Fruit fly (Drosophila melanogaster) whole organism, embryonic: Measurements from ENCODE around the gene Idi.

Experiments
- Ada2b ChIP-seq: fragments of 200-800 bp; sonication (Bioruptor generic); IDR thresholded peaks from 2 replicates; pipeline ENCODE4 v1.3.6; 2022; ENCODE audit warnings: missing biosample characterization, missing genetic modification characterization
- Awh ChIP-seq: fragments of 200-800 bp; sonication (Bioruptor generic); IDR thresholded peaks from 2 replicates; pipeline ENCODE4, ENCODE4 v1.3.6; 2022; ENCODE audit warnings: missing biosample characterization, missing genetic modification characterization
- CG11695 ChIP-seq: fragments of 200-800 bp; sonication (Bioruptor generic); IDR thresholded peaks from 3 replicates; pipeline ENCODE4 v1.3.6; 2022; ENCODE audit warnings: missing biosample characterization, missing genetic modification characterization
- CG11723 ChIP-seq: fragments of 200-800 bp; sonication (Bioruptor generic); optimal IDR thresholded peaks from 2 replicates; lab custom pipeline; 2017; ENCODE audit warnings: missing biosample characterization, mild to moderate bottlenecking, missing genetic modification characterization
- CG12155 ChIP-seq: fragments of 200-800 bp; sonication (Bioruptor generic); optimal IDR thresholded peaks from 3 replicates; lab custom pipeline; 2016; ENCODE audit warnings: missing biosample characterization, missing genetic modification characterization
- CG12659 ChIP-seq: fragments of 200-800 bp; sonication (Bioruptor generic); optimal IDR thresholded peaks from 3 replicates; lab custom pipeline; 2017; ENCODE audit warnings: mild to moderate bottlenecking, missing biosample characterization, missing genetic modification reagents, missing genetic modification characterization
- CG13123 ChIP-seq: fragments of 200-800 bp; sonication (Bioruptor generic); optimal IDR thresholded peaks from 2 replicates; lab custom pipeline; 2016; ENCODE audit warnings: missing biosample characterization, missing genetic modification characterization
- CG13287 ChIP-seq: fragments of 200-800 bp; sonication (Bioruptor generic); IDR thresholded peaks from 2 replicates; pipeline ENCODE4 v1.3.6; 2022; ENCODE audit warnings: missing biosample characterization, missing genetic modification characterization; ENCODE audit not compliant: partially characterized antibody
- CG13624 ChIP-seq: fragments of 200-800 bp; sonication (Bioruptor generic); optimal IDR thresholded peaks from 2 replicates; lab custom pipeline; 2016; ENCODE audit warnings: missing biosample characterization, missing genetic modification characterization
- CG1529 ChIP-seq: fragments of 200-800 bp; sonication (Bioruptor generic); optimal IDR thresholded peaks from 3 replicates; lab custom pipeline; 2018; ENCODE audit warnings: missing biosample characterization, missing genetic modification characterization
- CG15601 ChIP-seq: fragments of 200-800 bp; sonication (Bioruptor generic); optimal IDR thresholded peaks from 3 replicates; lab custom pipeline; 2019; ENCODE audit warnings: missing biosample characterization, mild to moderate bottlenecking, missing genetic modification characterization, moderate library complexity
- CG17912 ChIP-seq: fragments of 200-800 bp; sonication (Bioruptor generic); optimal IDR thresholded peaks from 2 replicates; lab custom pipeline; 2018; ENCODE audit warnings: missing biosample characterization, mild to moderate bottlenecking, missing genetic modification characterization
- CG2116 ChIP-seq: fragments of 200-800 bp; sonication (Bioruptor generic); optimal IDR thresholded peaks from 3 replicates; lab custom pipeline; 2018; ENCODE audit warnings: missing biosample characterization, mild to moderate bottlenecking, missing genetic modification characterization
- CG30020 ChIP-seq: fragments of 200-800 bp; optimal IDR thresholded peaks from 2 replicates; lab custom pipeline; 2019; ENCODE audit warnings: missing biosample characterization, mild to moderate bottlenecking, missing genetic modification characterization, moderate library complexity
- CG30431 ChIP-seq: fragments of 200-800 bp; sonication (Bioruptor generic); optimal IDR thresholded peaks from 2 replicates; lab custom pipeline; 2017; ENCODE audit warnings: missing biosample characterization, missing genetic modification characterization
- CG3726 ChIP-seq: fragments of 200-800 bp; sonication (Bioruptor generic); IDR thresholded peaks from 3 replicates; pipeline ENCODE4, ENCODE4 v1.3.6; 2022; ENCODE audit warnings: missing biosample characterization, missing genetic modification characterization
- CG5245 ChIP-seq: fragments of 200-800 bp; sonication (Bioruptor generic); optimal IDR thresholded peaks from 3 replicates; lab custom pipeline; 2016; ENCODE audit warnings: missing biosample characterization, missing genetic modification characterization
- CG8281 ChIP-seq: fragments of 200-800 bp; sonication (Bioruptor generic); optimal IDR thresholded peaks from 2 replicates; lab custom pipeline; 2018; ENCODE audit warnings: missing biosample characterization, mild to moderate bottlenecking, missing genetic modification characterization, moderate library complexity
- CG8924 ChIP-seq: fragments of 200-800 bp; optimal IDR thresholded peaks from 3 replicates; lab custom pipeline; 2019; ENCODE audit warnings: missing biosample characterization, mild to moderate bottlenecking, missing genetic modification characterization, moderate library complexity
- CrebB ChIP-seq: fragments of 200-800 bp; sonication (Bioruptor generic); optimal IDR thresholded peaks from 3 replicates; lab custom pipeline; 2018; ENCODE audit warnings: missing biosample characterization, mild to moderate bottlenecking, missing genetic modification characterization
- Fer2 ChIP-seq: fragments of 200-800 bp; sonication (Bioruptor generic); optimal IDR thresholded peaks from 2 replicates; lab custom pipeline; 2018; ENCODE audit warnings: missing biosample characterization, mild to moderate bottlenecking, missing genetic modification characterization, moderate library complexity
- H2.0 ChIP-seq: fragments of 200-800 bp; sonication (Bioruptor generic); IDR thresholded peaks from 2 replicates; pipeline ENCODE4 v1.3.6; 2022; ENCODE audit warnings: missing biosample characterization, missing genetic modification characterization
- HHEX ChIP-seq: fragments of 200-800 bp; sonication (Bioruptor generic); optimal IDR thresholded peaks from 3 replicates; lab custom pipeline; 2017; ENCODE audit warnings: missing biosample characterization, mild to moderate bottlenecking, missing genetic modification characterization, missing genetic modification reagents
- Hr78 ChIP-seq, 2 experiments: fragments of 200-800 bp in 1 of 2; fragments of >200 bp in 1 of 2; sonication (Bioruptor generic) in 1 of 2; optimal IDR thresholded peaks; 2 replicates each; lab custom pipeline; 2017 to 2019; ENCODE audit warnings: missing biosample characterization in 2 of 2, missing genetic modification characterization in 2 of 2, mild to moderate bottlenecking in 1 of 2, moderate library complexity in 1 of 2
- Lhr ChIP-seq: fragments of 200-800 bp; sonication (Bioruptor generic); optimal IDR thresholded peaks from 3 replicates; lab custom pipeline; 2017; ENCODE audit warnings: mild to moderate bottlenecking, missing biosample characterization, missing genetic modification reagents, missing genetic modification characterization
- Max ChIP-seq: fragments of 200-800 bp; sonication (Bioruptor generic); optimal IDR thresholded peaks from 2 replicates; lab custom pipeline; 2016; ENCODE audit warnings: missing biosample characterization, mild to moderate bottlenecking, missing genetic modification characterization
- NC2β ChIP-seq: fragments of 200-800 bp; sonication (Bioruptor generic); optimal IDR thresholded peaks from 2 replicates; lab custom pipeline; 2016; ENCODE audit warnings: missing biosample characterization, missing genetic modification characterization
- Opbp ChIP-seq: fragments of 200-800 bp; sonication (Bioruptor generic); IDR thresholded peaks from 3 replicates; pipeline ENCODE4 v1.3.6; 2022; ENCODE audit warnings: missing biosample characterization, missing genetic modification characterization; ENCODE audit not compliant: partially characterized antibody
- Poxn ChIP-seq: fragments of 200-800 bp; sonication (Bioruptor generic); IDR thresholded peaks from 2 replicates; pipeline ENCODE4 v1.3.6; 2022; ENCODE audit warnings: missing biosample characterization, missing genetic modification characterization
- Ssrp ChIP-seq: fragments of 200-800 bp; sonication (Bioruptor generic); optimal IDR thresholded peaks from 2 replicates; lab custom pipeline; 2018; ENCODE audit warnings: missing biosample characterization, mild to moderate bottlenecking, missing genetic modification characterization, moderate library complexity
- Stat92E ChIP-seq, 3 experiments: fragments of >200 bp in 2 of 3; fragments of 200-800 bp in 1 of 3; sonication (Bioruptor generic) in 1 of 3; optimal IDR thresholded peaks; 2 replicates each; lab custom pipeline; 2017 to 2019; ENCODE audit warnings: missing biosample characterization in 3 of 3, missing genetic modification characterization in 3 of 3, mild to moderate bottlenecking in 1 of 3, moderate library complexity in 1 of 3
- Usf ChIP-seq: fragments of 200-800 bp; sonication (Bioruptor generic); optimal IDR thresholded peaks from 2 replicates; lab custom pipeline; 2017; ENCODE audit warnings: missing genotype, missing biosample characterization, missing genetic modification characterization
- abd-A ChIP-seq: fragments of 200-800 bp; sonication (Bioruptor generic); optimal IDR thresholded peaks from 3 replicates; lab custom pipeline; 2019; ENCODE audit warnings: missing biosample characterization, mild to moderate bottlenecking, missing genetic modification characterization, moderate library complexity
- aop ChIP-seq: fragments of 200-800 bp; sonication (Bioruptor generic); IDR thresholded peaks from 2 replicates; pipeline ENCODE4 v1.3.6; 2022; ENCODE audit warnings: missing biosample characterization, missing genetic modification characterization
- bcd ChIP-seq: fragments of 200-800 bp; sonication (Bioruptor generic); optimal IDR thresholded peaks from 2 replicates; lab custom pipeline; 2017; ENCODE audit warnings: missing biosample characterization, mild to moderate bottlenecking, missing genetic modification characterization
- bsh ChIP-seq, 2 experiments: fragments of 200-800 bp; sonication (Bioruptor generic); optimal IDR thresholded peaks; 2 replicates each; lab custom pipeline; 2017 to 2018; ENCODE audit warnings: mild to moderate bottlenecking in 2 of 2, missing biosample characterization in 2 of 2, missing genetic modification characterization in 2 of 2, moderate library complexity in 1 of 2
- chif ChIP-seq, 2 experiments: fragments of 200-800 bp; sonication (Bioruptor generic); optimal IDR thresholded peaks; 3 replicates each; lab custom pipeline; 2016; ENCODE audit warnings: missing biosample characterization in 2 of 2, missing genetic modification characterization in 2 of 2
- croc ChIP-seq: fragments of 200-800 bp; sonication (Bioruptor generic); conservative IDR thresholded peaks from 3 replicates; pipeline ENCODE4 v1.3.6; 2022; ENCODE audit warnings: missing biosample characterization, missing genetic modification characterization
- crp ChIP-seq, 2 experiments: fragments of 200-800 bp; sonication (Bioruptor generic); optimal IDR thresholded peaks; 2 replicates in 1 of 2; 3 replicates in 1 of 2; lab custom pipeline; 2017; ENCODE audit warnings: missing biosample characterization in 2 of 2, missing genetic modification characterization in 2 of 2, mild to moderate bottlenecking in 1 of 2, moderate library complexity in 1 of 2
- dm ChIP-seq: fragments of 200-800 bp; sonication (Bioruptor generic); optimal IDR thresholded peaks from 3 replicates; lab custom pipeline; 2016; ENCODE audit warnings: missing biosample characterization, missing genetic modification characterization
- dmrt11E ChIP-seq: fragments of 200-800 bp; sonication (Bioruptor generic); optimal IDR thresholded peaks from 3 replicates; lab custom pipeline; 2018; ENCODE audit warnings: missing biosample characterization, mild to moderate bottlenecking, missing genetic modification characterization, moderate library complexity
- dpn ChIP-seq, 2 experiments: fragments of 200-800 bp; sonication (Bioruptor generic); optimal IDR thresholded peaks; 3 replicates each; lab custom pipeline; 2016; ENCODE audit warnings: missing biosample characterization in 2 of 2, missing genetic modification characterization in 2 of 2
- ewg ChIP-seq: fragments of 200-800 bp; sonication (Bioruptor generic); optimal IDR thresholded peaks from 3 replicates; lab custom pipeline; 2017; ENCODE audit warnings: mild to moderate bottlenecking, missing biosample characterization, missing genetic modification reagents, missing genetic modification characterization
- ftz-f1 ChIP-seq: fragments of 200-800 bp; sonication (Bioruptor generic); optimal IDR thresholded peaks from 2 replicates; lab custom pipeline; 2016; ENCODE audit warnings: missing biosample characterization, missing genetic modification characterization
- hth ChIP-seq: fragments of >200 bp; optimal IDR thresholded peaks from 2 replicates; lab custom pipeline; 2017; ENCODE audit warnings: inconsistent platforms
- jing ChIP-seq: fragments of 200-800 bp; sonication (Bioruptor generic); optimal IDR thresholded peaks from 2 replicates; lab custom pipeline; 2018; ENCODE audit warnings: missing biosample characterization, mild to moderate bottlenecking, missing genetic modification characterization
- maf-S ChIP-seq: fragments of 200-800 bp; sonication (Bioruptor generic); optimal IDR thresholded peaks from 2 replicates; lab custom pipeline; 2016; ENCODE audit warnings: missing biosample characterization, missing genetic modification characterization
- onecut ChIP-seq: fragments of 200-800 bp; sonication (Bioruptor generic); IDR thresholded peaks from 2 replicates; pipeline ENCODE4 v1.3.6; 2022; ENCODE audit warnings: missing biosample characterization, missing genetic modification characterization
- ttk ChIP-seq: fragments of 200-800 bp; sonication (Bioruptor generic); IDR thresholded peaks from 2 replicates; pipeline ENCODE4 v2.1.2; 2022; ENCODE audit warnings: missing biosample characterization, missing genetic modification characterization
- vvl ChIP-seq: fragments of 200-800 bp; sonication (Bioruptor generic); IDR thresholded peaks from 2 replicates; pipeline ENCODE4 v1.3.6; 2022; ENCODE audit warnings: missing biosample characterization, missing genetic modification characterization
- z ChIP-seq: fragments of 200-800 bp; sonication (Bioruptor generic); IDR thresholded peaks from 3 replicates; pipeline ENCODE4 v1.3.6; 2022; ENCODE audit warnings: missing biosample characterization, missing genetic modification characterization

Idi gene

DNA sequence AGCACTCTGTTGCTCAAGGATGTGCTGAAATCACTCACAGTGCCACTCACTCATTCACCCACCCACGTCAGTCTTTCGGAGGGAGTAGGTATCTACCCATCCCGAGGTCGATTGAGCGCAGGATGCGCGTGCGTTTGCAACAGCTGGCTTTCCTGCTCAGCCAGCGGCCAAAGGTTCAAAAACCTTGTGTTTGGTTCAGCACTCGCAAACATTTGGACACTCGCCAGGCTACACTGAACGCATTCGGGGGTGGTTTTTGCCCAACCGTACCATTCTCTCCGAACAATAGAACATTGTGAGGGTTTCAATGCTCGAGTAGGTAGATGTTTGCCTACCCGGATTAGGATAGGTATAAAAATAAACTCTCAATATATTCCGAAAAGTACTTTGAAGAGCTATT, 25.1 kb downstream of the Idi start (continued):
- TF ChIP-seq CG12659 (no peak), croc (GFP tag; lab: Robert Waterston, UW) (no peak), Fer2 (no peak), CG8924 (tag; lab: Kevin White, UChicago) (no peak), hth (lab: Kevin White, UChicago) (no peak), dm (GFP tag; lab: Kevin White, UChicago) (no peak), Stat92E (GFP tag; optimal IDR thresholded peaks at IDR 0.05; lab: Kevin White, UChicago) (no peak), onecut (0 out of 2 replicates have a peak, but pooled peaks have one; percentile 14), Max (GFP tag; lab: Kevin White, UChicago) (no peak), H2.0 (no peak), CG2116 (no peak), CG8281 (tag; lab: Kevin White, UChicago) (no peak), bsh (GFP tag; optimal IDR thresholded peaks at IDR 0.05; lab: Kevin White, UChicago) (no peak), Awh (GFP tag; lab: Robert Waterston, UW) (0 out of 2 replicates have a peak, but pooled peaks have one; percentile 14), dmrt11E (tag; lab: Kevin White, UChicago) (no peak), chif (GFP tag; optimal IDR thresholded peaks at IDR 0.05; lab: Kevin White, UChicago) (no peak), abd-A (tag; lab: Kevin White, UChicago) (no peak), bcd (GFP tag; lab: Kevin White, UChicago) (no peak), NC2β (no peak), jing (no peak), CG11695 (GFP tag; lab: Robert Waterston, UW) (no peak), Ssrp (no peak), CG5245 (no peak), vvl (GFP tag; lab: Robert Waterston, UW) (peak; percentile 52; the same call in 1 of the 2 replicates), CG17912 (GFP tag; lab: Kevin White, UChicago) (no peak), ttk (no peak), CG12155 (GFP tag; lab: Kevin White, UChicago) (no peak), CG1529 (GFP tag; lab: Kevin White, UChicago) (no peak), maf-S (no peak), ftz-f1 (no peak), Lhr (no peak), CG30020 (tag; lab: Kevin White, UChicago) (no peak), ewg (peak; percentile 71), CrebB (tag; lab: Kevin White, UChicago) (no peak), CG30431 (GFP tag; lab: Kevin White, UChicago) (no peak), crp (GFP tag; optimal IDR thresholded peaks at IDR 0.05; lab: Kevin White, UChicago) (peak in 1 of 2 experiments; percentile 2), z (GFP tag; lab: Robert Waterston, UW) (peak; percentile 96), CG13123 (no peak), Poxn (GFP tag; lab: Robert Waterston, UW) (no peak), Usf (GFP tag; lab: Kevin White, UChicago) (no peak), CG11723 (no peak), Opbp (no peak), Ada2b (GFP tag; lab: Robert Waterston, UW) (no peak), Hr78 (GFP tag; optimal IDR thresholded peaks at IDR 0.05; lab: Kevin White, UChicago) (no peak), CG13624 (GFP tag; lab: Kevin White, UChicago) (no peak), CG15601 (tag; lab: Kevin White, UChicago) (no peak), CG13287 (GFP tag; lab: Robert Waterston, UW) (no peak), dpn (GFP tag; optimal IDR thresholded peaks at IDR 0.05; lab: Kevin White, UChicago) (no peak), aop (no peak), CG3726 (GFP tag; lab: Robert Waterston, UW) (no peak), HHEX (GFP tag; lab: Kevin White, UChicago) (no peak)
